Worm (Caenorhabditis elegans) whole organism, late embryonic: Measurements from ENCODE around the gene F08D12.4.

Experiments used
- C08G9.2 ChIP-seq: sonication (generic microtip); optimal IDR thresholded peaks from 2 replicates; lab custom pipeline; 2016; ENCODE audit warnings: mild to moderate bottlenecking, missing genetic modification characterization, moderate library complexity, missing compliant biosample characterization
- fkh-10 ChIP-seq: fragments of 150-350 bp; optimal IDR thresholded peaks from 2 replicates; lab custom pipeline; 2014; ENCODE audit warnings: missing biosample characterization, missing genetic modification reagents, missing genetic modification characterization
- mec-3 ChIP-seq: sonication (generic microtip); optimal IDR thresholded peaks from 2 replicates; lab custom pipeline; 2016; ENCODE audit warnings: borderline replicate concordance, missing genetic modification characterization, missing compliant biosample characterization
- pha-4 ChIP-seq: fragments of 150-350 bp; optimal IDR thresholded peaks from 2 replicates; lab custom pipeline; 2018; ENCODE audit warnings: missing biosample characterization, missing genetic modification reagents, missing genetic modification characterization
- pqm-1 ChIP-seq: sonication (generic microtip); optimal IDR thresholded peaks from 2 replicates; lab custom pipeline; 2016; ENCODE audit warnings: missing genetic modification characterization, missing compliant biosample characterization
- unc-3 ChIP-seq, 2 experiments: fragments of 200-800 bp in 1 of 2; sonication (Bioruptor generic) in 1 of 2; sonication (generic microtip) in 1 of 2; conservative IDR thresholded peaks in 1 of 2; optimal IDR thresholded peaks in 1 of 2; 2 replicates each; pipeline versions ENCODE4 v1.3.6 to Lab custom; 2016 to 2022; ENCODE audit warnings: missing compliant biosample characterization in 2 of 2, missing genetic modification characterization in 2 of 2, missing genetic modification reagents in 1 of 2
- unc-86 ChIP-seq: sonication (generic microtip); optimal IDR thresholded peaks from 2 replicates; lab custom pipeline; 2016; ENCODE audit warnings: missing genetic modification characterization, missing compliant biosample characterization

ce11 chrII:2785787-2786186 is 7.8 kb downstream of the F08D12.4 start:
- TF ChIP-seq mec-3 (tag; lab: Kevin White, UChicago) = no peak
- TF ChIP-seq pha-4 (tag; lab: Kevin White, UChicago) = no peak
- no peak for TF ChIP-seq unc-3 (GFP tag; conservative IDR thresholded peaks at IDR 0.05; lab: Robert Waterston, UW)
- no peak for TF ChIP-seq unc-3 (tag; optimal IDR thresholded peaks at IDR 0.05; lab: Kevin White, UChicago)
- no peak for TF ChIP-seq unc-86 (tag; lab: Kevin White, UChicago)
- TF ChIP-seq pqm-1 (tag; lab: Kevin White, UChicago) = no peak
- TF ChIP-seq fkh-10 (GFP tag; lab: Kevin White, UChicago) = no peak
- TF ChIP-seq C08G9.2 (tag; lab: Kevin White, UChicago) = no peak
